Worm (Caenorhabditis elegans): ENCODE results near the gene arrd-2.

Gene arrd-2

DNA sequence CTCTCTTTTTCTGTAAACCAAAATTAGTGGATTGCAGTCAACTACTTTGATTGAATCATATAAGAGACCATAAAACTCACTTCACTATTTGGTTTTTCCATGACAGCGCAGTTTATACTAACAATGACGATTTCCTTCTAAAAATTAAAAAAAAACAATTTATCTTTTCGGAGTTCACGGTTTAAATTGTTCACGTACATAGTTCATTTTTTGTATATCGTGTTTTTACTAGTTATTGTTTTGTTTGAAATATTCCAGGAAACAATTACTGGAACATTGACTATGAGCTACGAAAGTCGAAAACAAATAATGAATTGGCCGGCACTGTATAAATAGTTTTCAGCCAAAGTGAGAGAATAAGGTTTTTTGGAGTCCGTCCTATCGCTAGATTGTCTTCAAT is 14.8 kb upstream of the arrd-2 start, which contains the start of gene lido-17:
TSS of gene lido-17 (minus strand) at position 101 of the 400 bp plus-strand sequence.
- TF ChIP-seq hrde-1 (tag; optimal IDR thresholded peaks at IDR 0.05; ENCODE audit: borderline replicate concordance) = no peak
- no peak for TF ChIP-seq nhr-90 (tag; optimal IDR thresholded peaks at IDR 0.05)
- TF ChIP-seq F22D6.2 (tag; optimal IDR thresholded peaks at IDR 0.05) = no peak

- TF ChIP-seq lir-1 (GFP tag; conservative IDR thresholded peaks at IDR 0.05) (no peak), ceh-27 (GFP tag; optimal IDR thresholded peaks at IDR 0.05) (no peak), madf-10 (tag; optimal IDR thresholded peaks at IDR 0.05) (no peak), nhr-80 (tag; optimal IDR thresholded peaks at IDR 0.05) (no peak), T26A5.8 (tag; optimal IDR thresholded peaks at IDR 0.05) (no peak), pbrm-1 (GFP tag; IDR thresholded peaks at IDR 0.05) (no peak)
These were observed 10.1 kb upstream of the arrd-2 start, which contains the start of gene Y51B9A.9 for ce11 chrII:9397496-9397895. Gene Y51B9A.9 (minus strand): TSS chrII:9397596.

DNA sequence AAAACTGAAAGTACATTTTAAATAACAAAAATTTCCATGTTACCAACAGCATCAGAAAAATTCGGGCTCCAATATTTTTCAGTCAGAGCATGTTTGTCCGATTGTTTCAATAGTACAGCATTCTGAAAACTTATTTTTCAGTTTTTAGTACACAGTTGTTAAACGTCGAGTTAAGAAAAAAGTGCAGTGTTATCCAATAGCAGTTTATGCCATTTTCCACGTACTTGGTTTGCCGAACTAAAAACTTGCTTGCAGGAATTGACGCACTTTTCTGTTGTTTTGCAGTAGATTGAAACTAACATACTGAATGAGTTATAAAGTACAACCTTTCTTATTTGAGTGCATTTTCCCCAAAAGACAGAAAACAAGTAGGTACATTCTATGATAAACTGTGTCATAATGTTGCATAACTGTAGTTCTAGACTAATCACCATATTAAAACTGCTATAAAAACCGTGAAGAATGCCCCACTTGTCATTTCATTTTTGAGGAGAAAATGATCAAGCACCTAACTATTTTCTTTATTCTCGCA is 9.1 kb upstream of the arrd-2 start, which contains the start of the genes Y51B9A.14 and Y51B9A.8:
TSS of gene Y51B9A.14 (minus strand) at position 101 of the 532 bp plus-strand sequence.
TSS of gene Y51B9A.8 (plus strand) at position 482 of the 532 bp plus-strand sequence.
- TF ChIP-seq cebp-1 (GFP tag; IDR thresholded peaks at IDR 0.05) (no peak), cebp-1 (tag; optimal IDR thresholded peaks at IDR 0.05) (no peak), nhr-90 (tag; optimal IDR thresholded peaks at IDR 0.05) (no peak), C06A6.2 (GFP tag; conservative IDR thresholded peaks at IDR 0.05) (no peak), lin-40 (tag; optimal IDR thresholded peaks at IDR 0.05) (no peak), B0261.1 (tag; optimal IDR thresholded peaks at IDR 0.05) (no peak), ets-4 (GFP tag; optimal IDR thresholded peaks at IDR 0.05) (no peak), lin-54 (GFP tag; optimal IDR thresholded peaks at IDR 0.05) (no peak), fkh-3 (tag; optimal IDR thresholded peaks at IDR 0.05) (no peak), attf-3 (GFP tag; conservative IDR thresholded peaks at IDR 0.05) (no peak), K12H6.12 (tag; optimal IDR thresholded peaks at IDR 0.05) (no peak), hmg-20 (GFP tag; IDR thresholded peaks at IDR 0.05) (no peak), ztf-22 (GFP tag; optimal IDR thresholded peaks at IDR 0.05) (no peak), attf-6 (GFP tag; IDR thresholded peaks at IDR 0.05) (no peak), sdz-38 (tag; optimal IDR thresholded peaks at IDR 0.05) (no peak), hrde-1 (tag; optimal IDR thresholded peaks at IDR 0.05; ENCODE audit: borderline replicate concordance) (no peak), tbp1 (GFP tag; optimal IDR thresholded peaks at IDR 0.05) (no peak), xnd-1 (tag; optimal IDR thresholded peaks at IDR 0.05) (no peak), F55B11.4 (tag; optimal IDR thresholded peaks at IDR 0.05; ENCODE audit: borderline replicate concordance, insufficient read depth) (no peak), zfh-2 (GFP tag; conservative IDR thresholded peaks at IDR 0.05) (no peak), ama-1 (optimal IDR thresholded peaks at IDR 0.05) (no peak), ama-1 (GFP tag; optimal IDR thresholded peaks at IDR 0.05) (no peak)

DNA sequence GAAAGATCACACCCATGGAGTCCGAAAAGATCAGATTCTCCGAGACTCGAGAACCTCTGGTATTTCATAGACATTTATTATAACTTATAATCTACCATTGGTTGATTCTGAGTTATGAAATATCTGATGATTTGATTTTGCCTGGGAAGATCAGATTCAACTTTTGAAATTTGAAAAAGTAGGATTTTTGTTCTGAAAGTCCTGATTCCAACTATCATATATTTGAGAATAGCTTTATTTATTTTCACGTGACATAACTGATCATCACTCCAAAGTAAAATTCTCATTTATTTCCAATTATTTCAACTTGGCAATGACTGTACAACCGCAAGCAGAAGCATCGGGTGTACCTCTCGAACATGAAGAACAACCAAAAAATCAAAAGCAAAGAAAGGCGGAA is 7.8 kb upstream of the arrd-2 start, which contains the start of gene Y51B9A.7:
TSS of gene Y51B9A.7 (plus strand) at position 301 of the 400 bp plus-strand sequence.
- no peak for TF ChIP-seq somi-1 (GFP tag; optimal IDR thresholded peaks at IDR 0.05)
- TF ChIP-seq B0035.1 (tag; optimal IDR thresholded peaks at IDR 0.05) = no peak
- no peak for TF ChIP-seq F37B4.10 (GFP tag; IDR thresholded peaks at IDR 0.05)
- TF ChIP-seq mes-4 (tag; optimal IDR thresholded peaks at IDR 0.05) = no peak
- TF ChIP-seq gei-17 (GFP tag; optimal IDR thresholded peaks at IDR 0.05) = no peak
- no peak for TF ChIP-seq lin-54 (GFP tag; optimal IDR thresholded peaks at IDR 0.05)
- no peak for TF ChIP-seq cebp-2 (GFP tag; IDR thresholded peaks at IDR 0.05)
- no peak for TF ChIP-seq lin-35 (GFP tag; optimal IDR thresholded peaks at IDR 0.05)
- TF ChIP-seq nhr-80 (tag; optimal IDR thresholded peaks at IDR 0.05) = no peak
- TF ChIP-seq hlh-26 (GFP tag; conservative IDR thresholded peaks at IDR 0.05) = no peak
- no peak for TF ChIP-seq aptf-2 (GFP tag; conservative IDR thresholded peaks at IDR 0.05)
- no peak for TF ChIP-seq madf-6 (GFP tag; IDR thresholded peaks at IDR 0.05)
- no peak for TF ChIP-seq nhr-179 (tag; optimal IDR thresholded peaks at IDR 0.05)
- no peak for TF ChIP-seq lag-1 (GFP tag; IDR thresholded peaks at IDR 0.05)
- no peak for TF ChIP-seq ceh-40 (GFP tag; IDR thresholded peaks at IDR 0.05)

Data from whole organism, young adult.